Worm (Caenorhabditis elegans) whole organism, L2 larva: ENCODE data around the gene F40F9.10.

Experiments used
- F13H6.1 ChIP-seq: sonication (generic microtip); optimal IDR thresholded peaks from 2 replicates; lab custom pipeline; 2016; ENCODE audit warnings: missing genetic modification characterization, missing compliant biosample characterization
- ZK546.5 ChIP-seq: sonication (generic microtip); optimal IDR thresholded peaks from 2 replicates; lab custom pipeline; 2017; ENCODE audit warnings: missing biosample characterization, missing genetic modification characterization
- aly-2 ChIP-seq: fragments of 150-350 bp; optimal IDR thresholded peaks from 2 replicates; lab custom pipeline; 2014; ENCODE audit warnings: missing biosample characterization, missing genetic modification characterization
- ama-1 ChIP-seq: fragments of 150-350 bp; optimal IDR thresholded peaks from 2 replicates; lab custom pipeline; 2018; ENCODE audit warnings: inconsistent platforms
- ceh-82 ChIP-seq: fragments of 150-350 bp; optimal IDR thresholded peaks from 2 replicates; lab custom pipeline; 2014; ENCODE audit warnings: missing biosample characterization, missing genetic modification characterization
- dmd-4 ChIP-seq: sonication (generic microtip); optimal IDR thresholded peaks from 2 replicates; lab custom pipeline; 2017; ENCODE audit warnings: missing biosample characterization, missing genetic modification characterization
- egl-27 ChIP-seq: sonication (generic microtip); optimal IDR thresholded peaks from 3 replicates; lab custom pipeline; 2017; ENCODE audit warnings: missing biosample characterization, missing genetic modification reagents, missing genetic modification characterization
- elt-3 ChIP-seq: sonication (generic microtip); optimal IDR thresholded peaks from 2 replicates; lab custom pipeline; 2017; ENCODE audit warnings: missing biosample characterization, missing genetic modification characterization
- gmeb-1 ChIP-seq: fragments of 150-350 bp; optimal IDR thresholded peaks from 2 replicates; lab custom pipeline; 2014; ENCODE audit warnings: missing biosample characterization, missing genetic modification characterization
- nhr-237 ChIP-seq: fragments of 150-350 bp; optimal IDR thresholded peaks from 2 replicates; lab custom pipeline; 2014; ENCODE audit warnings: missing biosample characterization, missing genetic modification characterization
- snpc-4 ChIP-seq: fragments of 150-350 bp; optimal IDR thresholded peaks from 2 replicates; lab custom pipeline; 2014; ENCODE audit warnings: missing biosample characterization, missing genetic modification characterization
- unc-62 ChIP-seq: fragments of 150-350 bp; optimal IDR thresholded peaks from 2 replicates; lab custom pipeline; 2014; ENCODE audit warnings: missing biosample characterization, missing genetic modification reagents, missing genetic modification characterization
- ztf-4 ChIP-seq: fragments of 150-350 bp; optimal IDR thresholded peaks from 2 replicates; lab custom pipeline; 2014; ENCODE audit warnings: missing biosample characterization, missing genetic modification characterization

DNA sequence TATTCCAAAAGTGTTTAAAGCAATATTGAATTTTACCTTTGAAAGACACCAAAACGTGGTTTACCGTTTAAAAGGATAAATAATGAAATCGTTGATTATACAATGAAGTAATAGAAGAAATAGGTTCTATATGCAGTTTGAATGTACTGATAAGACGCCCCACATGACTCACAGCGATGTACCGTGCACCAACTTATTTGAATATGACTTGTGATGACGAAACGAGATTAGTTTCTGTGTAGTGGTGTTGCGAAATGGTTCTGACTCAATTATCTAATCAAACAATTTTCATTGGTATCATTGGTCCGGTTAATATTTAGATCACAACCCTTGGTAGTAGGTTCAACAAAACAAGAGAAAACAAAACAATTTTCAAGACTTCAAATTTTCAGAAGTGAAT lies 2.3 kb downstream of the F40F9.10 start:
- TF ChIP-seq unc-62 (GFP tag; lab: Kevin White, UChicago) (no peak), snpc-4 (tag; lab: Kevin White, UChicago) (no peak), F13H6.1 (tag; lab: Kevin White, UChicago) (no peak), ZK546.5 (tag; lab: Kevin White, UChicago) (no peak), ztf-4 (no peak), nhr-237 (no peak), egl-27 (tag; lab: Kevin White, UChicago) (no peak), dmd-4 (tag; lab: Kevin White, UChicago) (no peak), gmeb-1 (no peak), elt-3 (no peak), ceh-82 (no peak), aly-2 (tag; lab: Kevin White, UChicago) (no peak), ama-1 (lab: Kevin White, UChicago) (no peak)
